Worm (Caenorhabditis elegans) whole organism, L4 larva: Measurements from ENCODE around the gene Y116A8C.467.
"Not testable (repeated sequence)": the region's sequence is repeated elsewhere in the genome, so short reads cannot be mapped to it uniquely, and the experiment has no call there.

Experiments used
- aha-1 ChIP-seq: fragments of 150-350 bp; peaks from one replicate; lab custom pipeline; 2014; ENCODE audit warnings: missing biosample characterization, missing genetic modification characterization
- arid-1 ChIP-seq: fragments of 200-800 bp; sonication (Bioruptor generic); conservative IDR thresholded peaks from 2 replicates; pipeline ENCODE4 v1.3.6; 2022; ENCODE audit warnings: missing genetic modification reagents, missing genetic modification characterization, missing compliant biosample characterization
- ceh-32 ChIP-seq: sonication (generic microtip); optimal IDR thresholded peaks from 2 replicates; lab custom pipeline; 2016; ENCODE audit warnings: mild to moderate bottlenecking, missing genetic modification characterization, missing compliant biosample characterization; ENCODE audit not compliant: poor library complexity
- dpl-1 ChIP-seq: fragments of 150-350 bp; optimal IDR thresholded peaks from 2 replicates; lab custom pipeline; 2014; ENCODE audit warnings: missing biosample characterization, missing genetic modification reagents, missing genetic modification characterization
- gei-8 ChIP-seq: fragments of 200-800 bp; sonication (Bioruptor generic); optimal IDR thresholded peaks from 2 replicates; lab custom pipeline; 2018; ENCODE audit warnings: mild to moderate bottlenecking, missing genetic modification characterization, missing compliant biosample characterization
- mes-2 ChIP-seq: sonication (generic microtip); optimal IDR thresholded peaks from 2 replicates; lab custom pipeline; 2016; ENCODE audit warnings: missing genotype, mild to moderate bottlenecking, missing genetic modification characterization, missing compliant biosample characterization; ENCODE audit not compliant: poor library complexity, severe bottlenecking
- nhr-237 ChIP-seq: sonication (generic microtip); optimal IDR thresholded peaks from 2 replicates; lab custom pipeline; 2017; ENCODE audit warnings: missing biosample characterization, missing genetic modification characterization
- nhr-25 ChIP-seq: sonication (generic microtip); optimal IDR thresholded peaks from 2 replicates; lab custom pipeline; 2017; ENCODE audit warnings: missing genetic modification characterization, mild to moderate bottlenecking, missing compliant biosample characterization, antibody characterized with exemption, moderate library complexity, borderline replicate concordance; ENCODE audit not compliant: insufficient read depth
- unc-130 ChIP-seq: sonication (generic microtip); optimal IDR thresholded peaks from 2 replicates; lab custom pipeline; 2016; ENCODE audit warnings: missing genetic modification reagents, missing genetic modification characterization, missing compliant biosample characterization

DNA sequence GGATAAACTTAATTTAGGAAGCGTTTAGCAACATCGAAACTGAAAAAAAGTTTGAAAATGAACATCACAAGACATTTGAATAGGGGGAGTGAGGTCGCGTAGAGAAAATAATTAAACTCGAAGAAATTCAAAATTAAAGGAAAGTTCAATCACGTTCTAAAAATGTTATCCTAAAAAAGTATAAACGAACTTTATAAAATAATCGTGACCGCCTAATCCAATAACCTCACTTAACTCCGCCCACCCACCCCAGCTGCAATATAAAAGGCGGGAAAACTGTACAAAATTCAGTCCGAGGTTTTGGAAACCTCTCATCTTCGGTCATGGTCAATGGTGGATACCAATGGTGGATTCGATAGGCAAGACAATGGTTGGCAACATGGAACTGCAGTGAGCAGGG is 1.3 kb upstream of the Y116A8C.467 start, which contains the start of gene Y116A8C.465:
- TF ChIP-seq dpl-1 (GFP tag; lab: Kevin White, UChicago); gei-8 (GFP tag; lab: Kevin White, UChicago); nhr-237; arid-1 (GFP tag; lab: Robert Waterston, UW); aha-1 (tag; lab: Kevin White, UChicago); nhr-25 (tag; lab: Kevin White, UChicago); mes-2 (tag; lab: Kevin White, UChicago); ceh-32 (tag; lab: Kevin White, UChicago); unc-130 (GFP tag; lab: Kevin White, UChicago): not testable (repeated sequence)
